Fruit fly (Drosophila melanogaster) whole organism, prepupa: ENCODE data around the gene rec.

ENCODE experiments used
- CG11294 ChIP-seq: fragments of 200-800 bp; sonication (Bioruptor generic); IDR thresholded peaks from 2 replicates; pipeline ENCODE4 v1.3.6; 2022; ENCODE audit warnings: missing biosample characterization, missing genetic modification characterization
- Gug ChIP-seq: fragments of 200-800 bp; sonication (Bioruptor generic); IDR thresholded peaks from 2 replicates; pipeline ENCODE4 v1.3.6; 2022; ENCODE audit warnings: missing biosample characterization, missing genetic modification characterization
- Lpt ChIP-seq: fragments of 200-800 bp; sonication (Bioruptor generic); optimal IDR thresholded peaks from 3 replicates; lab custom pipeline; 2016; ENCODE audit warnings: missing biosample characterization, missing genetic modification characterization

- TF ChIP-seq Lpt (GFP tag; lab: Kevin White, UChicago) (no peak), Gug (GFP tag; lab: Robert Waterston, UW) (no peak), CG11294 (GFP tag; lab: Robert Waterston, UW) (no peak)
These were observed 24.5 kb downstream of the rec start for dm6 chr3R:15807877-15808381.
